Worm (Caenorhabditis elegans) whole organism, L2 larva: ENCODE measurements around the gene F32D8.4.

Experiments used
- C34F6.9 ChIP-seq: fragments of 150-350 bp; optimal IDR thresholded peaks from 2 replicates; lab custom pipeline; 2014; ENCODE audit warnings: missing biosample characterization, missing genetic modification characterization
- F13H6.1 ChIP-seq: sonication (generic microtip); optimal IDR thresholded peaks from 2 replicates; lab custom pipeline; 2016; ENCODE audit warnings: missing genetic modification characterization, missing compliant biosample characterization
- Y55F3AM.14 ChIP-seq: fragments of 200-800 bp; sonication (Bioruptor generic); optimal IDR thresholded peaks from 2 replicates; lab custom pipeline; 2018; ENCODE audit warnings: mild to moderate bottlenecking, missing genetic modification characterization, missing compliant biosample characterization
- ZK546.5 ChIP-seq: sonication (generic microtip); optimal IDR thresholded peaks from 2 replicates; lab custom pipeline; 2017; ENCODE audit warnings: missing biosample characterization, missing genetic modification characterization
- blmp-1 ChIP-seq: sonication (generic microtip); optimal IDR thresholded peaks from 2 replicates; lab custom pipeline; 2017; ENCODE audit warnings: missing genetic modification characterization, mild to moderate bottlenecking, missing compliant biosample characterization, antibody characterized with exemption, moderate library complexity; ENCODE audit not compliant: insufficient read depth
- ceh-16 ChIP-seq: fragments of 150-350 bp; optimal IDR thresholded peaks from 2 replicates; lab custom pipeline; 2014; ENCODE audit warnings: missing biosample characterization, missing genetic modification characterization
- egl-27 ChIP-seq: sonication (generic microtip); optimal IDR thresholded peaks from 3 replicates; lab custom pipeline; 2017; ENCODE audit warnings: missing biosample characterization, missing genetic modification reagents, missing genetic modification characterization
- elt-3 ChIP-seq: sonication (generic microtip); optimal IDR thresholded peaks from 2 replicates; lab custom pipeline; 2017; ENCODE audit warnings: missing biosample characterization, missing genetic modification characterization
- fos-1 ChIP-seq: fragments of 150-350 bp; optimal IDR thresholded peaks from 2 replicates; lab custom pipeline; 2014; ENCODE audit warnings: missing biosample characterization, missing genetic modification characterization
- lin-11 ChIP-seq: fragments of 150-350 bp; sonication (generic microtip); optimal IDR thresholded peaks from 2 replicates; lab custom pipeline; 2014; ENCODE audit warnings: missing biosample characterization, missing genetic modification characterization, inconsistent platforms, mixed read lengths
- lin-13 ChIP-seq: fragments of 150-350 bp; optimal IDR thresholded peaks from 2 replicates; lab custom pipeline; 2014; ENCODE audit warnings: missing biosample characterization, missing genetic modification reagents, missing genetic modification characterization
- lin-39 ChIP-seq: fragments of 150-350 bp; optimal IDR thresholded peaks from 2 replicates; lab custom pipeline; 2014; ENCODE audit warnings: missing biosample characterization, missing genetic modification reagents, missing genetic modification characterization
- lsy-2 ChIP-seq, 2 experiments: fragments of 150-350 bp in 1 of 2; sonication (generic microtip) in 1 of 2; optimal IDR thresholded peaks; 2 replicates each; lab custom pipeline; 2014 to 2017; ENCODE audit warnings: missing biosample characterization in 2 of 2, missing genetic modification characterization in 2 of 2
- mab-5 ChIP-seq: fragments of 150-350 bp; optimal IDR thresholded peaks from 2 replicates; lab custom pipeline; 2014; ENCODE audit warnings: missing biosample characterization, missing genetic modification characterization
- mbf-1 ChIP-seq: sonication (generic microtip); optimal IDR thresholded peaks from 2 replicates; lab custom pipeline; 2017; ENCODE audit warnings: missing biosample characterization, missing genetic modification characterization
- nhr-11 ChIP-seq: fragments of 150-350 bp; optimal IDR thresholded peaks from 2 replicates; lab custom pipeline; 2014; ENCODE audit warnings: missing biosample characterization, missing genetic modification characterization
- nhr-12 ChIP-seq: fragments of 150-350 bp; optimal IDR thresholded peaks from 2 replicates; lab custom pipeline; 2014; ENCODE audit warnings: missing biosample characterization, missing genetic modification characterization
- nhr-129 ChIP-seq: fragments of 150-350 bp; optimal IDR thresholded peaks from 2 replicates; lab custom pipeline; 2014; ENCODE audit warnings: missing biosample characterization, missing genetic modification characterization
- nhr-21 ChIP-seq: fragments of 150-350 bp; optimal IDR thresholded peaks from 2 replicates; lab custom pipeline; 2014; ENCODE audit warnings: missing biosample characterization, missing genetic modification characterization
- nhr-23 ChIP-seq: fragments of 150-350 bp; optimal IDR thresholded peaks from 2 replicates; lab custom pipeline; 2014; ENCODE audit warnings: missing biosample characterization, missing genetic modification reagents, missing genetic modification characterization
- nhr-237 ChIP-seq: fragments of 150-350 bp; optimal IDR thresholded peaks from 2 replicates; lab custom pipeline; 2014; ENCODE audit warnings: missing biosample characterization, missing genetic modification characterization
- nhr-25 ChIP-seq: fragments of 150-350 bp; sonication (generic microtip); optimal IDR thresholded peaks from 3 replicates; lab custom pipeline; 2014; ENCODE audit warnings: missing biosample characterization, missing genetic modification characterization
- nhr-77 ChIP-seq: fragments of 150-350 bp; optimal IDR thresholded peaks from 2 replicates; lab custom pipeline; 2014; ENCODE audit warnings: missing biosample characterization, missing genetic modification characterization
- peb-1 ChIP-seq: fragments of 150-350 bp; optimal IDR thresholded peaks from 2 replicates; lab custom pipeline; 2014; ENCODE audit warnings: missing biosample characterization, missing genetic modification characterization
- skn-1 ChIP-seq: sonication (generic microtip); optimal IDR thresholded peaks from 2 replicates; lab custom pipeline; 2017; ENCODE audit warnings: missing biosample characterization, missing genetic modification characterization
- sma-3 ChIP-seq: sonication (generic microtip); optimal IDR thresholded peaks from 2 replicates; lab custom pipeline; 2016; ENCODE audit warnings: missing genetic modification reagents, missing genetic modification characterization, missing compliant biosample characterization
- sma-9 ChIP-seq, 2 experiments: fragments of 150-350 bp in 1 of 2; sonication (generic microtip) in 1 of 2; optimal IDR thresholded peaks; 2 replicates each; lab custom pipeline; 2014 to 2016; ENCODE audit warnings: missing genetic modification characterization in 2 of 2, mild to moderate bottlenecking in 1 of 2, missing biosample characterization in 1 of 2, missing compliant biosample characterization in 1 of 2, missing genetic modification reagents in 1 of 2, moderate library complexity in 1 of 2
- unc-39 ChIP-seq: fragments of 150-350 bp; optimal IDR thresholded peaks from 2 replicates; lab custom pipeline; 2014; ENCODE audit warnings: missing biosample characterization, missing genetic modification characterization
- unc-55 ChIP-seq: fragments of 150-350 bp; sonication (generic microtip); optimal IDR thresholded peaks from 3 replicates; lab custom pipeline; 2014; ENCODE audit warnings: missing biosample characterization, missing genetic modification reagents, missing genetic modification characterization
- ztf-11 ChIP-seq: sonication (generic microtip); optimal IDR thresholded peaks from 2 replicates; lab custom pipeline; 2017; ENCODE audit warnings: missing biosample characterization, missing genetic modification characterization
- ztf-4 ChIP-seq: fragments of 150-350 bp; optimal IDR thresholded peaks from 2 replicates; lab custom pipeline; 2014; ENCODE audit warnings: missing biosample characterization, missing genetic modification characterization

The F32D8.4 gene

DNA sequence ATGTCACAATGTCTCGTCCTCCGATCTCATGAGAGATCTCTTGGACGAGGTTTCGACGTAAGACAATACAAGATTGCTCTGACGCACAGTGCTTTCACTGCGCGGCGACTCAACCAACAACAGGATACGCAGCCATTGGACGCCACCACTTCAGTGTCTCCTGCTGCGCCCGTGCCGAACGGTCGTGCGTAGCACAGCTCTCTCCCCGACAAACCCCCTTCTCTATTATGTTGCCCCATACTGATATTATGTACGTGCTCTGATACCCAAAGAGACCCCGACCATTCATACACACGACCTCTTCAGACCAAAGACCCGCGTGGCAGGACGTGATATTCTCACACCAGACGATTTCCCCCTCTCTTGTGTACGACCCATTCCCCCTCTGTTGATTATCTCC, 27.0 kb downstream of the F32D8.4 start:
- TF ChIP-seq Y55F3AM.14 (GFP tag; lab: Kevin White, UChicago): peak; percentile 30

DNA sequence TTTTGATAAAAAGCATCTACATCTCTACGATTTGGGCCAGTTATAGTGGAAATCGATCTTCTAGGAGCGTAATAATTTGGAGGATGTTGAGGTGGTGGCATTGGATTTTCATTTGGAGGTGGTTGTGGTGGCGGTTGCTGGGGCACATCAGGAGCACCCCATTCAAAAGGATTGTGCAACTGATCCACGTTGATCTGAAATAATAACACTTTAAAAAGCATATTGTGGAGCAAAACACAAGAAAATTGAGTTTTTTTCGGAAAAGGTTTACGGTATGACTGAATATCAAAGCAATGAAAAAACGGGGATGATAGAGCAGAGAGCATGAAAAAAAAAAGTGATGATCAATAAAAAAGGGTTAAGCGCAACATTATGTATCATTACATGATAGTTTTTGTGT, 27.8 kb downstream of the F32D8.4 start, which contains the start of gene saeg-1:
Gene saeg-1 (minus strand): TSS at position 101 of the 400 bp plus-strand sequence.
- TF ChIP-seq ZK546.5 (tag; lab: Kevin White, UChicago): no peak
- no peak for TF ChIP-seq blmp-1 (tag; lab: Kevin White, UChicago)
- TF ChIP-seq ceh-16 (tag; lab: Kevin White, UChicago): no peak
- no peak for TF ChIP-seq nhr-25
- TF ChIP-seq fos-1 (tag; lab: Kevin White, UChicago): no peak
- no peak for TF ChIP-seq lin-13 (GFP tag; lab: Kevin White, UChicago)
- TF ChIP-seq skn-1: no peak
- no peak for TF ChIP-seq egl-27
- TF ChIP-seq nhr-77: no peak
- TF ChIP-seq nhr-237 (tag; lab: Kevin White, UChicago): no peak
- no peak for TF ChIP-seq nhr-23 (tag; lab: Kevin White, UChicago)
- TF ChIP-seq nhr-11: no peak
- TF ChIP-seq mab-5 (tag; lab: Kevin White, UChicago): no peak
- TF ChIP-seq elt-3 (tag; lab: Kevin White, UChicago): no peak
- TF ChIP-seq ztf-11 (tag; lab: Kevin White, UChicago): no peak
- no peak for TF ChIP-seq lin-11 (tag; lab: Kevin White, UChicago)

- peak; percentile 44 for TF ChIP-seq sma-9 (GFP tag; optimal IDR thresholded peaks at IDR 0.05; lab: Kevin White, UChicago)
- TF ChIP-seq sma-9 (tag; optimal IDR thresholded peaks at IDR 0.05; lab: Kevin White, UChicago): no peak
- TF ChIP-seq nhr-21 (tag; lab: Kevin White, UChicago): peak; percentile 8
- TF ChIP-seq unc-39 (tag; lab: Kevin White, UChicago): no peak
- TF ChIP-seq, all 48 proteins: peak for 2
Observed at ce11 chrV:10862457-10863097, 30.8 kb downstream of the F32D8.4 start.

- no peak for TF ChIP-seq lin-39 (tag; lab: Kevin White, UChicago)
- TF ChIP-seq Y55F3AM.14 (GFP tag; lab: Kevin White, UChicago): peak; percentile 54
- TF ChIP-seq sma-3 (GFP tag; lab: Kevin White, UChicago): no peak
- no peak for TF ChIP-seq elt-3 (tag; lab: Kevin White, UChicago)
- peak; percentile 41 for TF ChIP-seq unc-55
- TF ChIP-seq unc-39 (tag; lab: Kevin White, UChicago): no peak
- peak; percentile 38 for TF ChIP-seq ztf-4 (tag; lab: Kevin White, UChicago)
- peak; percentile 7 for TF ChIP-seq F13H6.1 (tag; lab: Kevin White, UChicago)
- TF ChIP-seq nhr-129: peak; percentile 74
- peak; percentile 71 for TF ChIP-seq C34F6.9 (tag; lab: Kevin White, UChicago)
- peak; percentile 37 for TF ChIP-seq sma-9 (GFP tag; optimal IDR thresholded peaks at IDR 0.05; lab: Kevin White, UChicago)
- no peak for TF ChIP-seq sma-9 (tag; optimal IDR thresholded peaks at IDR 0.05; lab: Kevin White, UChicago)
- peak in 1 of 2 experiments; percentile 36 for TF ChIP-seq lsy-2 (tag; optimal IDR thresholded peaks at IDR 0.05; lab: Kevin White, UChicago)
- TF ChIP-seq nhr-23 (tag; lab: Kevin White, UChicago): no peak
Observed at ce11 chrV:10861611-10862262, 31.6 kb downstream of the F32D8.4 start.

DNA sequence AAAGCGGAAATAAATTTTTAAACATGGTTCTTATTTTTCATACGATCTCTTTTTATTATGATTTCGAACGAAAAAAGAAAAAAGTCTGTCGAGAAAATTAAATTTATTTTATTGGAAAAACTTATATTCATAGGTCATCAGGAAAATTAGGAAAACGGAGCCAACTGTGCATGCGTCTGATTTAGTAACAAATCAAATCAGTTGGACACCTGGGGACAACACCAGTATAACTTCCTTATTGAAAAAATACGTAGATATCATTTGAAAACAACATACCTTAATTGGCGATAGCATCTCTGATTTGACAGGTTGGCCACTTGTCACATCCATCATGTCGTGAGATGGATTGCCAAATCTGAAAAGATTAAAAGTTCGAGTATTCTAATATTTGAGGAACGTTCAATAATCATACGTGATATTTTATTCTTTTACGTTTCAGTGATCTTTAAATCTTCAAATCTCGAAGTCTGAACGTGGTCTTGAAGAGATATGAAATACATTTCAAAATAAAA, 32.8 kb downstream of the F32D8.4 start:
- TF ChIP-seq egl-27 (peak; percentile 41), ceh-16 (tag; lab: Kevin White, UChicago) (peak; percentile 52), mbf-1 (tag; lab: Kevin White, UChicago) (no peak), peb-1 (tag; lab: Kevin White, UChicago) (no peak), nhr-25 (peak; percentile 17), nhr-12 (tag; lab: Kevin White, UChicago) (no peak), sma-9 (GFP tag; optimal IDR thresholded peaks at IDR 0.05; lab: Kevin White, UChicago) (peak; percentile 72), sma-9 (tag; optimal IDR thresholded peaks at IDR 0.05; lab: Kevin White, UChicago) (no peak), blmp-1 (tag; lab: Kevin White, UChicago) (peak; percentile 18)
